Worm (Caenorhabditis elegans) whole organism, L4/young adult: ENCODE data around the gene tag-89.

Experiments
- W03F9.2 ChIP-seq: fragments of 150-350 bp; optimal IDR thresholded peaks from 2 replicates; lab custom pipeline; 2014; ENCODE audit warnings: missing biosample characterization, missing genetic modification characterization
- dao-5 ChIP-seq: sonication (generic microtip); optimal IDR thresholded peaks from 2 replicates; lab custom pipeline; 2016; ENCODE audit warnings: missing genotype, missing genetic modification characterization, moderate library complexity, missing compliant biosample characterization

DNA sequence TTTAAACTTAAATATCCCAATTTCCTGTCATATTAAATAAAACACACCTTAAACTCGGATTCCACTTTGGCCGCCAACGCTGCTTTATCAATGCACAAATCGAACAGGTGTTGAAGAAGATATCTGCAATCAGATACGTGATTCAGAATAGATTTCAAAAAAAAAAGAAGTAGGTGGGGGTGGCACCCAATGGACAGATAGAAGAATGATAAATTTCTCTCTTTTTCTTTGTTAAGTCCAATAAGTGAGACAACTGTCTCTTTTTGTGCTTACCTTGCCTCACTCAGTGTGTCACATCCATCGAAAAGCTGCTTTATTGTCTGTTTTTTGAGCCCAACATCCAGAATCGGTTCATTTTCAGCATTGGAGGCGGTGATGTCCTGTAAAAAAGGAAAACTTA is 43.5 kb upstream of the tag-89 start:
- TF ChIP-seq W03F9.2 (tag; lab: Kevin White, UChicago): no peak
- TF ChIP-seq dao-5 (tag; lab: Kevin White, UChicago): no peak
